Fruit fly (Drosophila melanogaster): Measurements from ENCODE around the gene CG5665.

Gene CG5665

DNA sequence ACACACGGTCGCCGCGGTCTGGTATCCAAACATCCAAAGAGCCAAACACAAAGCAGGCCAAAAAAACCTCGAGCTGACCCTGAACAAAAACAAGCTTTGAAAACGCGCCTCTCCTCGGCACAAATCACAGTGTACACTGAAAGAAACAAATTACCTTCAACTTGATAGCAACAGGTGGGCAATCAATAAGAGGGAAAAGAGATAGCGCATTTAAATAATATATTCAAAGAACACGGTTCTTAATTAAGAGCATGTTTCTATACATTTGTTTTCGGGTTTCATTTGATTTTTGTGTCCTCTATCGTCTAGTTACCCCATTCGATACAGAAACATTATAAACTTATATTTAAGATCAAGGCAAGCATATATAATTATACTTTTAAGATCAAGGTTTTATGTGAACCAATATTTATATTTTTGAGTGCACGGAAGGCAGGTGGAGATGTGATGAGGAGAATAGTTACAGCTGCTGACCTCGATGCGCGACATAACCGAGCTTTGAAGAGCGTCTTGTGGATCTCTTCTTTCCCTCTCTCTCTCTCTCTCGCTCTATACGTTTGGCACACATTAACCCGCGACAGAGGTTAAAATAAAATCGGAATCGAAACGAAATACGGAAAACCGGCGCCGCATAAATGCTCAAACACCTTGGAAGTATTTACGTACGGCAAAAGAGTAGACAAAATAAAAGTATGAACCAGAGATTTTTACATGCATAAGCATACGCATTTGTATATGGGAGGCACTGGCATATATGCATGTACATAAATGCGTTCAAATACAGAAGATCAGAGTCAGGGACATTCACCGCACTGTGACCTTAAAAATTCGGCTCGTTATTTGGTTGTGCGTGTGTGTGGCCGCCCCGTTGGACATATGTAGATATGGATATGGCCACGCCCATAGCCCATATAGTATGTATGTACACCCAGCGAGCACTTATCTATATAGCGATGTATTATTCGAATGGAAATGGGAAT, 40.2 kb downstream of the CG5665 start (continued):
- no peak for TF ChIP-seq GATAd (GFP tag; optimal IDR thresholded peaks at IDR 0.05)
- no peak for TF ChIP-seq Rel (GFP tag; optimal IDR thresholded peaks at IDR 0.05)
- TF ChIP-seq Rel (tag; optimal IDR thresholded peaks at IDR 0.05), result no peak
- no peak for TF ChIP-seq N (GFP tag; optimal IDR thresholded peaks at IDR 0.05)
- peak; percentile 55 for TF ChIP-seq woc (GFP tag; optimal IDR thresholded peaks at IDR 0.05)
- TF ChIP-seq br (GFP tag; optimal IDR thresholded peaks at IDR 0.05), result peak; percentile 69
- TF ChIP-seq Dfd (GFP tag; optimal IDR thresholded peaks at IDR 0.05), result no peak
- TF ChIP-seq lola (GFP tag; optimal IDR thresholded peaks at IDR 0.05), result no peak
- TF ChIP-seq CrebA (GFP tag; optimal IDR thresholded peaks at IDR 0.05; ENCODE audit: borderline replicate concordance), result no peak
- TF ChIP-seq rgr (GFP tag; optimal IDR thresholded peaks at IDR 0.05), result peak; percentile 75

DNA sequence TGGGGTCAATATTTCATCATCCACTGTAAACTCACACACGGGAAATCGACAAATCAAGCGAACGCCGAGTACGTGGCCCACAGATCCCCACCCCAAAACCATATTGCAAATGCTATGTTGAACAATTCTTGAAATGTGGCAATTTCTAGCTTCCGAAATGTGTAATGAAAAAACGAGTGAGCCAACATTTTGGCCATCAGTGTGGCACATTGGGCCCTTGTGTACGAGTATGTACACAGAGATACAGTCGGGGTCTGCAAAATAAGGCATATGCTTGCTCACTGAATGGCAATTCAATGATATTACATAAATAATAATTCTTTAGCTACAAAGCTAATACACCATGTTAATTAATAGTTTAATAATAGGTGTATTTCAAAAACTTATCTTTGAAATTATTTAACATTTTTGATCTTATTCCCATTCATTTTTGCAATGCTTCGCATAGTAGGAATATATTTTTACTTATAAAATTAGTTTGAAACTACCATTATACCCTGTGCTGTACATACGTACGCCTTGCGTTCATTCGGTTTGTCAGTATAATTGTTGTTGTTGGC, 41.3 kb downstream of the CG5665 start:
- peak; percentile 90 for TF ChIP-seq fru (GFP tag; optimal IDR thresholded peaks at IDR 0.05)
- TF ChIP-seq dl (GFP tag; optimal IDR thresholded peaks at IDR 0.05; ENCODE audit: insufficient read depth in 1 of 2, partially characterized antibody in 2 of 2), result no peak
- peak; percentile 1 for TF ChIP-seq Rel (GFP tag; optimal IDR thresholded peaks at IDR 0.05)
- peak; percentile 71 for TF ChIP-seq Rel (tag; optimal IDR thresholded peaks at IDR 0.05)
- TF ChIP-seq CrebA (GFP tag; optimal IDR thresholded peaks at IDR 0.05; ENCODE audit: borderline replicate concordance), result no peak
- no peak for TF ChIP-seq Abd-B (GFP tag; optimal IDR thresholded peaks at IDR 0.05)
- no peak for TF ChIP-seq N (GFP tag; optimal IDR thresholded peaks at IDR 0.05)
- no peak for TF ChIP-seq GATAd (GFP tag; optimal IDR thresholded peaks at IDR 0.05)
- TF ChIP-seq dmrt93B (GFP tag; optimal IDR thresholded peaks at IDR 0.05), result peak; percentile 78
- peak; percentile 49 for TF ChIP-seq CG32264 (GFP tag; optimal IDR thresholded peaks at IDR 0.05)
- TF ChIP-seq Dif (GFP tag; optimal IDR thresholded peaks at IDR 0.05; ENCODE audit: partially characterized antibody), result no peak
- peak; percentile 80 for TF ChIP-seq Hnf4 (GFP tag; optimal IDR thresholded peaks at IDR 0.05)
- TF ChIP-seq Vsx2 (GFP tag; optimal IDR thresholded peaks at IDR 0.05; ENCODE audit: partially characterized antibody), result no peak
- peak; percentile 90 for TF ChIP-seq rgr (GFP tag; optimal IDR thresholded peaks at IDR 0.05)
- TF ChIP-seq jim (GFP tag; optimal IDR thresholded peaks at IDR 0.05), result peak; percentile 18
- TF ChIP-seq sage (GFP tag; optimal IDR thresholded peaks at IDR 0.05), result peak; percentile 83
- TF ChIP-seq tai (GFP tag; optimal IDR thresholded peaks at IDR 0.05), result peak; percentile 79
- TF ChIP-seq brk (GFP tag; optimal IDR thresholded peaks at IDR 0.05), result peak; percentile 83
- TF ChIP-seq br (GFP tag; optimal IDR thresholded peaks at IDR 0.05), result peak; percentile 80
- no peak for TF ChIP-seq Myc (optimal IDR thresholded peaks at IDR 0.05)
- TF ChIP-seq Hr78 (GFP tag; optimal IDR thresholded peaks at IDR 0.05), result no peak
- TF ChIP-seq lola (GFP tag; optimal IDR thresholded peaks at IDR 0.05), result no peak
- TF ChIP-seq OdsH (GFP tag; optimal IDR thresholded peaks at IDR 0.05), result peak; percentile 91
- TF ChIP-seq foxo (GFP tag; optimal IDR thresholded peaks at IDR 0.05), result peak; percentile 55 to 91
- TF ChIP-seq Jra (GFP tag; optimal IDR thresholded peaks at IDR 0.05), result peak; percentile 71
- no peak for TF ChIP-seq dsf (GFP tag; optimal IDR thresholded peaks at IDR 0.05; ENCODE audit: borderline replicate concordance)
- peak; percentile 93 for TF ChIP-seq Sp1 (GFP tag; optimal IDR thresholded peaks at IDR 0.05)
- TF ChIP-seq woc (GFP tag; optimal IDR thresholded peaks at IDR 0.05), result peak; percentile 83
- peak; percentile 82 for TF ChIP-seq Mio (GFP tag; optimal IDR thresholded peaks at IDR 0.05)
- no peak for TF ChIP-seq pan (optimal IDR thresholded peaks at IDR 0.05)
- peak; percentile 89 for TF ChIP-seq ey (GFP tag; optimal IDR thresholded peaks at IDR 0.05)
- TF ChIP-seq CG9705 (GFP tag; optimal IDR thresholded peaks at IDR 0.05), result peak; percentile 85
- peak; percentile 91 for TF ChIP-seq h (GFP tag; optimal IDR thresholded peaks at IDR 0.05)
- peak; percentile 81 for TF ChIP-seq psq (GFP tag; optimal IDR thresholded peaks at IDR 0.05)
- no peak for TF ChIP-seq Dfd (GFP tag; optimal IDR thresholded peaks at IDR 0.05)
- TF ChIP-seq HLH106 (tag; optimal IDR thresholded peaks at IDR 0.05), result peak; percentile 91
- peak; percentile 70 for TF ChIP-seq Hr83 (GFP tag; optimal IDR thresholded peaks at IDR 0.05; ENCODE audit: poor library complexity, severe bottlenecking)
- TF ChIP-seq usp (GFP tag; optimal IDR thresholded peaks at IDR 0.05), result no peak
- TF ChIP-seq sv (GFP tag; optimal IDR thresholded peaks at IDR 0.05), result peak; percentile 87
